Worm (Caenorhabditis elegans): Measurements from ENCODE around the gene srj-37.

- no peak for TF ChIP-seq che-1 (tag; optimal IDR thresholded peaks at IDR 0.05)
- no peak for TF ChIP-seq ceh-45 (GFP tag; IDR thresholded peaks at IDR 0.05)
- no peak for TF ChIP-seq K02D7.2 (tag; optimal IDR thresholded peaks at IDR 0.05)
- no peak for TF ChIP-seq ama-1 (optimal IDR thresholded peaks at IDR 0.05)
- TF ChIP-seq ceh-31 (tag; optimal IDR thresholded peaks at IDR 0.05): no peak
- no peak for TF ChIP-seq pros-1 (tag; optimal IDR thresholded peaks at IDR 0.05)
- TF ChIP-seq sdc-2 (tag; optimal IDR thresholded peaks at IDR 0.05): no peak
- TF ChIP-seq hlh-8 (tag; optimal IDR thresholded peaks at IDR 0.05): no peak
- TF ChIP-seq pqm-1 (tag; optimal IDR thresholded peaks at IDR 0.05): no peak
- no peak for TF ChIP-seq nhr-11 (tag; optimal IDR thresholded peaks at IDR 0.05)
- TF ChIP-seq nfya-1 (tag; optimal IDR thresholded peaks at IDR 0.05): no peak
Observed at ce11 chrV:590182-590581, 48.2 kb upstream of the srj-37 start, which contains the start of gene ZK488.6.

Measured in whole organism, late embryonic.